Fruit fly (Drosophila melanogaster): ENCODE measurements around the gene CG7049.
A peak's percentile ranks its signal among the peaks of the same experiment; 100 is the strongest.

The CG7049 gene

dm6 chr3L:205723-206284 lies 29.8 kb upstream of the CG7049 start, which contains the start of the genes Gk1 and CG13876 (continued):
- peak; percentile 94 for TF ChIP-seq CG1233 (GFP tag; optimal IDR thresholded peaks at IDR 0.05)
- peak; percentile 85; the same call in 2 of the 3 replicates for TF ChIP-seq Mrtf (GFP tag; IDR thresholded peaks at IDR 0.05)
- peak; percentile 71 for TF ChIP-seq bigmax (GFP tag; optimal IDR thresholded peaks at IDR 0.05)
- TF ChIP-seq corto (GFP tag; optimal IDR thresholded peaks at IDR 0.05), result peak; percentile 94
- peak; percentile 66 for TF ChIP-seq pfk (GFP tag; optimal IDR thresholded peaks at IDR 0.05)
- peak; percentile 96 for TF ChIP-seq chm (GFP tag; IDR thresholded peaks at IDR 0.05)
- peak; percentile 88 for TF ChIP-seq CG11696 (GFP tag; IDR thresholded peaks at IDR 0.05)
- TF ChIP-seq Atf6 (GFP tag; IDR thresholded peaks at IDR 0.05), result peak; percentile 97
- peak; percentile 92 for TF ChIP-seq CG12155 (GFP tag; optimal IDR thresholded peaks at IDR 0.05)
- TF ChIP-seq E2f2 (GFP tag; IDR thresholded peaks at IDR 0.05), result peak; percentile 77
- peak; percentile 97 for TF ChIP-seq Fer3 (tag; optimal IDR thresholded peaks at IDR 0.05)
- no peak for TF ChIP-seq prd (optimal IDR thresholded peaks at IDR 0.05)
- TF ChIP-seq prd (GFP tag; IDR thresholded peaks at IDR 0.05), result peak; percentile 93
- no peak; the same call in 2 of the 3 replicates for TF ChIP-seq knrl (GFP tag; IDR thresholded peaks at IDR 0.05; ENCODE audit: partially characterized antibody)
- TF ChIP-seq CG3281 (GFP tag; optimal IDR thresholded peaks at IDR 0.05), result peak; percentile 96
- TF ChIP-seq CG2116 (GFP tag; optimal IDR thresholded peaks at IDR 0.05), result peak; percentile 75
- TF ChIP-seq MESR4 (GFP tag; optimal IDR thresholded peaks at IDR 0.05), result peak; percentile 48
- peak; percentile 92 for TF ChIP-seq CG6683 (GFP tag; optimal IDR thresholded peaks at IDR 0.05)
- peak; percentile 94 for TF ChIP-seq CG2199 (GFP tag; IDR thresholded peaks at IDR 0.05)
- TF ChIP-seq H15 (GFP tag; IDR thresholded peaks at IDR 0.05), result peak; percentile 87
- TF ChIP-seq CG11398 (GFP tag; optimal IDR thresholded peaks at IDR 0.05), result no peak
- no peak for TF ChIP-seq vnd (GFP tag; IDR thresholded peaks at IDR 0.05; ENCODE audit: partially characterized antibody)
- TF ChIP-seq pho (GFP tag; optimal IDR thresholded peaks at IDR 0.05), result peak; percentile 52
- TF ChIP-seq CG4854 (GFP tag; optimal IDR thresholded peaks at IDR 0.05), result peak; percentile 69
- no peak for TF ChIP-seq Lhr (GFP tag; optimal IDR thresholded peaks at IDR 0.05)
- peak; percentile 96 for TF ChIP-seq stc (GFP tag; IDR thresholded peaks at IDR 0.05)
- TF ChIP-seq NC2α (GFP tag; optimal IDR thresholded peaks at IDR 0.05), result no peak
- peak; percentile 69 for TF ChIP-seq chn (GFP tag; optimal IDR thresholded peaks at IDR 0.05)
- TF ChIP-seq row (GFP tag; IDR thresholded peaks at IDR 0.05), result peak; percentile 96
- TF ChIP-seq zfh1 (GFP tag; IDR thresholded peaks at IDR 0.05), result peak; percentile 96
- peak; percentile 90 for TF ChIP-seq CG10654 (GFP tag; optimal IDR thresholded peaks at IDR 0.05)
- peak; percentile 33 for TF ChIP-seq Dp (GFP tag; optimal IDR thresholded peaks at IDR 0.05)
- TF ChIP-seq Nf-YB (GFP tag; optimal IDR thresholded peaks at IDR 0.05), result peak; percentile 85
- TF ChIP-seq CG30431 (GFP tag; optimal IDR thresholded peaks at IDR 0.05), result peak; percentile 83
- peak; percentile 89 for TF ChIP-seq Nf-YA (GFP tag; IDR thresholded peaks at IDR 0.05)
- peak; percentile 89 for TF ChIP-seq al (GFP tag; IDR thresholded peaks at IDR 0.05)
- peak; percentile 78 for TF ChIP-seq Usf (GFP tag; optimal IDR thresholded peaks at IDR 0.05)
- TF ChIP-seq btn (GFP tag; optimal IDR thresholded peaks at IDR 0.05), result no peak
- TF ChIP-seq CG14667 (GFP tag; IDR thresholded peaks at IDR 0.05), result peak; percentile 84
- peak; percentile 95 for TF ChIP-seq CG14050 (GFP tag; IDR thresholded peaks at IDR 0.05)
- peak; percentile 95 for TF ChIP-seq CG11504 (tag; optimal IDR thresholded peaks at IDR 0.05)
- peak; percentile 64 for TF ChIP-seq Mad (GFP tag; optimal IDR thresholded peaks at IDR 0.05)
- peak; percentile 78 for TF ChIP-seq peb (GFP tag; IDR thresholded peaks at IDR 0.05)
- TF ChIP-seq crc (GFP tag; optimal IDR thresholded peaks at IDR 0.05), result no peak
- TF ChIP-seq Oaz (GFP tag; IDR thresholded peaks at IDR 0.05), result peak; percentile 91
- no peak for TF ChIP-seq Vsx1 (GFP tag; optimal IDR thresholded peaks at IDR 0.05)
- peak; percentile 74 for TF ChIP-seq GATAe (GFP tag; conservative IDR thresholded peaks at IDR 0.05)
- peak; percentile 92 for TF ChIP-seq CG33557 (GFP tag; optimal IDR thresholded peaks at IDR 0.05)
- peak; percentile 91 for TF ChIP-seq CG11247 (GFP tag; IDR thresholded peaks at IDR 0.05)
- TF ChIP-seq run (tag; optimal IDR thresholded peaks at IDR 0.05), result peak; percentile 92
- no peak for TF ChIP-seq CG8478 (optimal IDR thresholded peaks at IDR 0.05)
- TF ChIP-seq Six4 (GFP tag; optimal IDR thresholded peaks at IDR 0.05), result peak; percentile 86
